Worm (Caenorhabditis elegans) whole organism, L4 larva: ENCODE results near the gene F40H3.2.

Experiments
- D1046.2 ChIP-seq: fragments of 200-800 bp; sonication (Bioruptor generic); IDR thresholded peaks from 2 replicates; pipeline ENCODE4 v1.3.6; 2022; ENCODE audit warnings: missing genetic modification characterization, missing compliant biosample characterization
- F37D6.2 ChIP-seq: sonication (generic microtip); optimal IDR thresholded peaks from 2 replicates; lab custom pipeline; 2016; ENCODE audit warnings: mild to moderate bottlenecking, missing genetic modification characterization, missing compliant biosample characterization
- R02D3.7 ChIP-seq: fragments of 150-350 bp; sonication (generic microtip); optimal IDR thresholded peaks from 3 replicates; lab custom pipeline; 2014; ENCODE audit warnings: missing biosample characterization, missing genetic modification characterization
- Y48G9A.11 ChIP-seq: fragments of 200-800 bp; sonication (Bioruptor generic); IDR thresholded peaks from 2 replicates; pipeline ENCODE4 v1.3.6; 2022; ENCODE audit warnings: missing genetic modification reagents, missing genetic modification characterization, missing compliant biosample characterization
- aha-1 ChIP-seq: fragments of 150-350 bp; peaks from one replicate; lab custom pipeline; 2014; ENCODE audit warnings: missing biosample characterization, missing genetic modification characterization
- ama-1 ChIP-seq: fragments of 150-350 bp; optimal IDR thresholded peaks from 2 replicates; lab custom pipeline; 2014; ENCODE audit warnings: inconsistent platforms, mixed read lengths
- ceh-20 ChIP-seq: fragments of 200-800 bp; sonication (Bioruptor generic); IDR thresholded peaks from 2 replicates; pipeline ENCODE4 v1.3.6; 2022; ENCODE audit warnings: missing genetic modification reagents, missing genetic modification characterization, missing compliant biosample characterization
- ceh-62 ChIP-seq: sonication (generic microtip); optimal IDR thresholded peaks from 2 replicates; lab custom pipeline; 2017; ENCODE audit warnings: missing biosample characterization, missing genetic modification characterization
- ceh-82 ChIP-seq: sonication (generic microtip); optimal IDR thresholded peaks from 2 replicates; lab custom pipeline; 2017; ENCODE audit warnings: missing biosample characterization, missing genetic modification characterization
- daf-12 ChIP-seq: fragments of 150-350 bp; optimal IDR thresholded peaks from 2 replicates; lab custom pipeline; 2014; ENCODE audit warnings: missing biosample characterization, missing genetic modification reagents, missing genetic modification characterization
- daf-16 ChIP-seq, 3 experiments: sonication (generic microtip); optimal IDR thresholded peaks; 2 replicates each; lab custom pipeline; 2016 to 2017; ENCODE audit warnings: missing genetic modification characterization in 3 of 3, missing genetic modification reagents in 3 of 3, mild to moderate bottlenecking in 2 of 3, missing compliant biosample characterization in 2 of 3, missing biosample characterization in 1 of 3, moderate library complexity in 1 of 3
- daf-8 ChIP-seq: fragments of 200-800 bp; sonication (Bioruptor generic); IDR thresholded peaks from 2 replicates; pipeline ENCODE4 v1.3.6; 2022; ENCODE audit warnings: missing genetic modification characterization, missing compliant biosample characterization
- dmd-6 ChIP-seq: fragments of 200-800 bp; sonication (Bioruptor generic); IDR thresholded peaks from 2 replicates; pipeline ENCODE4 v1.3.6; 2022; ENCODE audit warnings: missing genetic modification reagents, missing genetic modification characterization, missing compliant biosample characterization
- dmd-8 ChIP-seq: fragments of 200-800 bp; sonication (Bioruptor generic); IDR thresholded peaks from 2 replicates; pipeline ENCODE4 v1.3.6; 2022; ENCODE audit warnings: missing genetic modification characterization, missing compliant biosample characterization
- duxl-1 ChIP-seq: sonication (generic microtip); optimal IDR thresholded peaks from 2 replicates; lab custom pipeline; 2016; ENCODE audit warnings: mild to moderate bottlenecking, missing genetic modification characterization, moderate library complexity, missing compliant biosample characterization; ENCODE audit not compliant: poor library complexity
- dve-1 ChIP-seq: sonication (generic microtip); optimal IDR thresholded peaks from 2 replicates; lab custom pipeline; 2017; ENCODE audit warnings: antibody characterized with exemption, mild to moderate bottlenecking, missing genetic modification characterization, missing compliant biosample characterization; ENCODE audit not compliant: insufficient read depth
- egl-27 ChIP-seq: sonication (generic microtip); optimal IDR thresholded peaks from 3 replicates; lab custom pipeline; 2017; ENCODE audit warnings: missing biosample characterization, missing genetic modification reagents, missing genetic modification characterization
- gei-8 ChIP-seq: fragments of 200-800 bp; sonication (Bioruptor generic); optimal IDR thresholded peaks from 2 replicates; lab custom pipeline; 2018; ENCODE audit warnings: mild to moderate bottlenecking, missing genetic modification characterization, missing compliant biosample characterization
- hlh-11 ChIP-seq: fragments of 200-800 bp; sonication (Bioruptor generic); optimal IDR thresholded peaks from 2 replicates; lab custom pipeline; 2018; ENCODE audit warnings: mild to moderate bottlenecking, missing genetic modification characterization, missing compliant biosample characterization
- hlh-30 ChIP-seq: sonication (generic microtip); optimal IDR thresholded peaks from 2 replicates; lab custom pipeline; 2017; ENCODE audit warnings: antibody characterized with exemption, mild to moderate bottlenecking, missing genetic modification characterization, missing compliant biosample characterization; ENCODE audit not compliant: insufficient read depth
- hmg-1.1 ChIP-seq: fragments of 200-800 bp; sonication (Bioruptor generic); IDR thresholded peaks from 2 replicates; pipeline ENCODE4 v1.3.6; 2022; ENCODE audit warnings: missing genetic modification reagents, missing genetic modification characterization, missing compliant biosample characterization
- madf-9 ChIP-seq: fragments of 200-800 bp; sonication (Bioruptor generic); conservative IDR thresholded peaks from 2 replicates; pipeline ENCODE4 v1.3.6; 2022; ENCODE audit warnings: missing genetic modification reagents, missing genetic modification characterization, missing compliant biosample characterization
- mdl-1 ChIP-seq, 2 experiments: fragments of 150-350 bp in 1 of 2; sonication (generic microtip) in 1 of 2; optimal IDR thresholded peaks; 2 replicates each; lab custom pipeline; 2014 to 2017; ENCODE audit warnings: missing biosample characterization in 2 of 2, missing genetic modification characterization in 2 of 2
- mxl-2 ChIP-seq: fragments of 200-800 bp; sonication (Bioruptor generic); conservative IDR thresholded peaks from 2 replicates; pipeline ENCODE4 v1.3.6; 2022; ENCODE audit warnings: missing genetic modification reagents, missing genetic modification characterization, missing compliant biosample characterization
- mxl-3 ChIP-seq: fragments of 200-800 bp; sonication (Bioruptor generic); optimal IDR thresholded peaks from 2 replicates; lab custom pipeline; 2018; ENCODE audit warnings: mild to moderate bottlenecking, missing genetic modification characterization, missing compliant biosample characterization
- nhr-102 ChIP-seq: sonication (generic microtip); optimal IDR thresholded peaks from 2 replicates; lab custom pipeline; 2016; ENCODE audit warnings: mild to moderate bottlenecking, missing genetic modification characterization, moderate library complexity, missing compliant biosample characterization
- nhr-11 ChIP-seq: fragments of 150-350 bp; optimal IDR thresholded peaks from 2 replicates; lab custom pipeline; 2014; ENCODE audit warnings: missing biosample characterization, missing genetic modification characterization
- nhr-111 ChIP-seq: fragments of 200-800 bp; sonication (Bioruptor generic); optimal IDR thresholded peaks from 2 replicates; lab custom pipeline; 2018; ENCODE audit warnings: mild to moderate bottlenecking, missing genetic modification characterization, missing compliant biosample characterization
- nhr-25 ChIP-seq: sonication (generic microtip); optimal IDR thresholded peaks from 2 replicates; lab custom pipeline; 2017; ENCODE audit warnings: missing genetic modification characterization, mild to moderate bottlenecking, missing compliant biosample characterization, antibody characterized with exemption, moderate library complexity, borderline replicate concordance; ENCODE audit not compliant: insufficient read depth
- nhr-28 ChIP-seq: fragments of 150-350 bp; optimal IDR thresholded peaks from 2 replicates; lab custom pipeline; 2014; ENCODE audit warnings: missing biosample characterization, missing genetic modification characterization
- nhr-41 ChIP-seq: fragments of 200-800 bp; sonication (Bioruptor generic); IDR thresholded peaks from 2 replicates; pipeline ENCODE4 v1.3.6; 2022; ENCODE audit warnings: missing genetic modification reagents, missing genetic modification characterization, missing compliant biosample characterization
- nhr-48 ChIP-seq: sonication (generic microtip); optimal IDR thresholded peaks from 2 replicates; lab custom pipeline; 2016; ENCODE audit warnings: mild to moderate bottlenecking, missing genetic modification characterization, missing compliant biosample characterization
- nhr-77 ChIP-seq: fragments of 150-350 bp; optimal IDR thresholded peaks from 2 replicates; lab custom pipeline; 2014; ENCODE audit warnings: missing biosample characterization, missing genetic modification characterization
- pha-4 ChIP-seq, 2 experiments: fragments of 150-350 bp in 1 of 2; fragments of 200-800 bp in 1 of 2; sonication (Bioruptor generic) in 1 of 2; IDR thresholded peaks in 1 of 2; optimal IDR thresholded peaks in 1 of 2; 2 replicates each; pipeline versions ENCODE4 v1.3.6 to Lab custom; 2014 to 2022; ENCODE audit warnings: missing genetic modification characterization in 2 of 2, missing genetic modification reagents in 2 of 2, missing biosample characterization in 1 of 2, missing compliant biosample characterization in 1 of 2
- pqm-1 ChIP-seq: sonication (generic microtip); optimal IDR thresholded peaks from 2 replicates; lab custom pipeline; 2017; ENCODE audit warnings: missing biosample characterization, missing genetic modification characterization
- rbr-2 ChIP-seq: sonication (generic microtip); optimal IDR thresholded peaks from 2 replicates; lab custom pipeline; 2016; ENCODE audit warnings: missing genotype, missing genetic modification characterization, missing compliant biosample characterization
- sdz-12 ChIP-seq: fragments of 200-800 bp; sonication (Bioruptor generic); optimal IDR thresholded peaks from 2 replicates; lab custom pipeline; 2018; ENCODE audit warnings: mild to moderate bottlenecking, missing genetic modification characterization, missing compliant biosample characterization
- set-16 ChIP-seq: fragments of 200-800 bp; sonication (Bioruptor generic); IDR thresholded peaks from 2 replicates; pipeline ENCODE4 v1.3.6; 2022; ENCODE audit warnings: missing genetic modification reagents, missing genetic modification characterization, missing compliant biosample characterization
- skn-1 ChIP-seq: fragments of 150-350 bp; optimal IDR thresholded peaks from 2 replicates; lab custom pipeline; 2014; ENCODE audit warnings: missing biosample characterization, missing genetic modification characterization
- snpc-1.2 ChIP-seq: fragments of 200-800 bp; sonication (Bioruptor generic); IDR thresholded peaks from 2 replicates; pipeline ENCODE4 v1.3.6; 2022; ENCODE audit warnings: missing genetic modification reagents, missing genetic modification characterization, missing compliant biosample characterization
- tra-1 ChIP-seq: fragments of 200-800 bp; sonication (Bioruptor generic); IDR thresholded peaks from 2 replicates; pipeline ENCODE4 v1.3.6; 2022; ENCODE audit warnings: missing genetic modification reagents, missing genetic modification characterization, missing compliant biosample characterization
- unc-62 ChIP-seq, 3 experiments: fragments of 150-350 bp in 1 of 3; sonication (generic microtip); optimal IDR thresholded peaks in 2 of 3; peaks in 1 of 3; 1 replicate in 1 of 3; 2 replicates in 2 of 3; lab custom pipeline; 2014 to 2017; ENCODE audit warnings: missing biosample characterization in 3 of 3, missing genetic modification characterization in 3 of 3, missing genetic modification reagents in 3 of 3, missing genotype in 1 of 3
- zag-1 ChIP-seq: fragments of 150-350 bp; optimal IDR thresholded peaks from 2 replicates; lab custom pipeline; 2014; ENCODE audit warnings: missing biosample characterization, missing genetic modification characterization
- zfp-3 ChIP-seq: fragments of 200-800 bp; sonication (Bioruptor generic); conservative IDR thresholded peaks from 2 replicates; pipeline ENCODE4 v1.3.6; 2022; ENCODE audit warnings: missing genetic modification reagents, missing genetic modification characterization, missing compliant biosample characterization
- zip-11 ChIP-seq: fragments of 200-800 bp; sonication (Bioruptor generic); IDR thresholded peaks from 2 replicates; pipeline ENCODE4 v1.3.6; 2022; ENCODE audit warnings: missing genetic modification characterization, missing compliant biosample characterization

Gene F40H3.2

ce11 chrII:6176154-6176897, 2.9 kb downstream of the F40H3.2 start:
- TF ChIP-seq nhr-77 (tag; lab: Kevin White, UChicago): no peak
- TF ChIP-seq skn-1 (tag; lab: Kevin White, UChicago): no peak
- peak; percentile 29 for TF ChIP-seq nhr-28 (tag; lab: Kevin White, UChicago)
- peak; percentile 25 for TF ChIP-seq nhr-25 (tag; lab: Kevin White, UChicago)
- TF ChIP-seq daf-16 (GFP tag; optimal IDR thresholded peaks at IDR 0.05; lab: Kevin White, UChicago): peak in 1 of 2 experiments; percentile 56
- no peak for TF ChIP-seq daf-16 (tag; optimal IDR thresholded peaks at IDR 0.05; lab: Kevin White, UChicago)
- no peak for TF ChIP-seq set-16 (GFP tag; lab: Robert Waterston, UW)
- 0 out of 2 replicates have a peak, but pooled peaks have one; percentile 45 for TF ChIP-seq mxl-2 (GFP tag; lab: Robert Waterston, UW)
- TF ChIP-seq daf-8 (GFP tag; lab: Robert Waterston, UW): no peak
- TF ChIP-seq hlh-30 (tag; lab: Kevin White, UChicago): peak; percentile 74
- TF ChIP-seq ceh-62: no peak
- no peak for TF ChIP-seq F37D6.2 (tag; lab: Kevin White, UChicago)
- no peak for TF ChIP-seq R02D3.7 (tag; lab: Kevin White, UChicago)
- no peak for TF ChIP-seq daf-12 (tag; lab: Kevin White, UChicago)
- no peak for TF ChIP-seq ceh-82
- no peak for TF ChIP-seq snpc-1.2
- TF ChIP-seq hlh-11: peak; percentile 34
- no peak for TF ChIP-seq rbr-2
- peak; percentile 86 for TF ChIP-seq nhr-48 (tag; lab: Kevin White, UChicago)
- 0 out of 2 replicates have a peak, but pooled peaks have one; percentile 47 for TF ChIP-seq dmd-6 (GFP tag; lab: Robert Waterston, UW)
- no peak for TF ChIP-seq nhr-41 (GFP tag; lab: Robert Waterston, UW)
- TF ChIP-seq nhr-111 (GFP tag; lab: Kevin White, UChicago): no peak
- TF ChIP-seq zag-1: no peak
- no peak for TF ChIP-seq hmg-1.1 (GFP tag; lab: Robert Waterston, UW)
- TF ChIP-seq mxl-3: peak; percentile 26
- TF ChIP-seq nhr-11 (tag; lab: Kevin White, UChicago): peak; percentile 27
- 0 out of 2 replicates have a peak, but pooled peaks have one; percentile 31 for TF ChIP-seq ceh-20 (GFP tag; lab: Robert Waterston, UW)
- TF ChIP-seq zip-11: no peak
- no peak for TF ChIP-seq D1046.2
- peak in 1 of 2 experiments; percentile 68 for TF ChIP-seq unc-62 (GFP tag; optimal IDR thresholded peaks at IDR 0.05 in 1 of 2; lab: Kevin White, UChicago)
- TF ChIP-seq unc-62 (tag; optimal IDR thresholded peaks at IDR 0.05; lab: Kevin White, UChicago): no peak
- TF ChIP-seq pha-4 (GFP tag; IDR thresholded peaks at IDR 0.05; lab: Robert Waterston, UW): no peak
- no peak for TF ChIP-seq pha-4 (tag; optimal IDR thresholded peaks at IDR 0.05; lab: Kevin White, UChicago)
- 0 out of 2 replicates have a peak, but pooled peaks have one; percentile 52 for TF ChIP-seq tra-1 (GFP tag; lab: Robert Waterston, UW)
- TF ChIP-seq aha-1 (tag; lab: Kevin White, UChicago): peak; percentile 23
- no peak for TF ChIP-seq madf-9
- TF ChIP-seq ama-1: no peak

- TF ChIP-seq unc-62 (GFP tag; optimal IDR thresholded peaks at IDR 0.05 in 1 of 2; lab: Kevin White, UChicago): peak in 1 of 2 experiments; percentile 51
- no peak for TF ChIP-seq unc-62 (tag; optimal IDR thresholded peaks at IDR 0.05; lab: Kevin White, UChicago)
- TF ChIP-seq dve-1 (tag; lab: Kevin White, UChicago): peak; percentile 14
- TF ChIP-seq sdz-12: no peak
- no peak for TF ChIP-seq daf-16 (GFP tag; optimal IDR thresholded peaks at IDR 0.05; lab: Kevin White, UChicago)
- TF ChIP-seq daf-16 (tag; optimal IDR thresholded peaks at IDR 0.05; lab: Kevin White, UChicago): peak; percentile 21
- no peak for TF ChIP-seq dmd-8 (GFP tag; lab: Robert Waterston, UW)
- peak in 1 of 2 experiments; percentile 10 for TF ChIP-seq mdl-1 (tag; optimal IDR thresholded peaks at IDR 0.05; lab: Kevin White, UChicago)
- peak; percentile 63 for TF ChIP-seq dmd-6 (GFP tag; lab: Robert Waterston, UW)
- no peak for TF ChIP-seq duxl-1
- TF ChIP-seq nhr-77 (tag; lab: Kevin White, UChicago): peak; percentile 30
- TF ChIP-seq egl-27 (tag; lab: Kevin White, UChicago): no peak
- no peak for TF ChIP-seq nhr-102
- TF ChIP-seq hlh-11: peak; percentile 34
- peak; percentile 82 for TF ChIP-seq pqm-1
- peak; percentile 45 for TF ChIP-seq nhr-28 (tag; lab: Kevin White, UChicago)
- TF ChIP-seq gei-8 (GFP tag; lab: Kevin White, UChicago): no peak
- TF ChIP-seq hlh-30 (tag; lab: Kevin White, UChicago): no peak
- no peak for TF ChIP-seq zfp-3 (GFP tag; lab: Robert Waterston, UW)
- no peak for TF ChIP-seq Y48G9A.11 (GFP tag; lab: Robert Waterston, UW)
Observed at ce11 chrII:6177975-6178742, 4.7 kb downstream of the F40H3.2 start.
